Worm (Caenorhabditis elegans): ENCODE measurements around the gene dyf-17.

DNA sequence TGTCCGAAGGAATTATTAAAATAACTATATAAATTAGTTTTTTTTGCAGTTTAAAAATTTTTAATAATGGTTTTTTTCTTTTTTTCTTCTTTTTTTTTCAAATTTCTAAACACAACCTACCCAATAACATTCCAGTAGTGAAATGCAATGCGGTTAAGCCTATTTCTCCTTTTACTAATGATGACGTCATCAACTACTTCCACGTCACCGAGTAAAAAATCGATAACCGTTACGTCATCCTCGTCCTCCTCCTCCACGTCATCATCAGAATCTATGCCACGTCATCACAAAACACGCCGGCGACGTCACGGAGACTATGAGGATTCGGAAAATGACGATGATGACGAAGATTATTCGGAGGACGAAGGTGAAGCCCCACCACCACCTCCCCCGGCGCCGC lies 47.3 kb downstream of the dyf-17 start, which contains the start of gene hot-2:
- no peak for TF ChIP-seq F52B5.7 (tag; optimal IDR thresholded peaks at IDR 0.05)
- TF ChIP-seq nfya-2 (GFP tag; IDR thresholded peaks at IDR 0.05): no peak
- TF ChIP-seq ztf-26 (tag; optimal IDR thresholded peaks at IDR 0.05): no peak
- TF ChIP-seq F57A8.1 (GFP tag; optimal IDR thresholded peaks at IDR 0.05): no peak
- TF ChIP-seq nfyb-1 (GFP tag; IDR thresholded peaks at IDR 0.05): no peak
- no peak for TF ChIP-seq Y79H2A.3 (GFP tag; conservative IDR thresholded peaks at IDR 0.05)
- TF ChIP-seq attf-6 (GFP tag; IDR thresholded peaks at IDR 0.05): no peak
- no peak for TF ChIP-seq attf-5 (GFP tag; optimal IDR thresholded peaks at IDR 0.05)
- no peak for TF ChIP-seq egl-18 (GFP tag; IDR thresholded peaks at IDR 0.05)
- no peak for TF ChIP-seq ceh-91 (GFP tag; IDR thresholded peaks at IDR 0.05)
- TF ChIP-seq hlh-12 (tag; optimal IDR thresholded peaks at IDR 0.05): no peak
- TF ChIP-seq ztf-28 (GFP tag; IDR thresholded peaks at IDR 0.05): no peak

Measured in whole organism, young adult.